Worm (Caenorhabditis elegans) whole organism, dauer: Measurements from ENCODE around the gene T08G2.2.

Experiments
- unc-62 ChIP-seq: sonication (generic microtip); optimal IDR thresholded peaks from 2 replicates; lab custom pipeline; 2017; ENCODE audit warnings: missing biosample characterization, missing genetic modification reagents, missing genetic modification characterization

T08G2.2 gene

ce11 chrX:17211513-17211912 lies 2.3 kb upstream of the T08G2.2 start:
- no peak for TF ChIP-seq unc-62

ce11 chrX:17205853-17206252 lies 3.3 kb downstream of the T08G2.2 start:
- TF ChIP-seq unc-62, result no peak

- TF ChIP-seq unc-62, result no peak
Measured at ce11 chrX:17203399-17203798, 5.8 kb downstream of the T08G2.2 start.

ce11 chrX:17197824-17198223 lies 11.3 kb downstream of the T08G2.2 start:
- no peak for TF ChIP-seq unc-62

ce11 chrX:17195080-17195479 lies 14.1 kb downstream of the T08G2.2 start, which contains the start of gene B0302.5:
Gene B0302.5, minus strand, starts transcription at chrX:17195137.
- no peak for TF ChIP-seq unc-62

- TF ChIP-seq unc-62, result no peak
Measured at ce11 chrX:17185696-17186430, 23.3 kb downstream of the T08G2.2 start, which contains the start of gene sid-3. Gene sid-3, plus strand, starts transcription at chrX:17186380.

- no peak for TF ChIP-seq unc-62
Measured at ce11 chrX:17184363-17184762, 24.8 kb downstream of the T08G2.2 start.

ce11 chrX:17181220-17181619 lies 27.9 kb downstream of the T08G2.2 start:
- TF ChIP-seq unc-62, result no peak

ce11 chrX:17180135-17180534 lies 29.0 kb downstream of the T08G2.2 start:
- no peak for TF ChIP-seq unc-62

ce11 chrX:17178239-17178638 lies 30.9 kb downstream of the T08G2.2 start, which contains the start of gene B0302.2:
Gene B0302.2, plus strand, starts transcription at chrX:17178539.
- no peak for TF ChIP-seq unc-62

- no peak for TF ChIP-seq unc-62
Measured at ce11 chrX:17176677-17177076, 32.5 kb downstream of the T08G2.2 start, which contains the start of gene B0302.4. Gene B0302.4, minus strand, starts transcription at chrX:17176777.

ce11 chrX:17170401-17170800 lies 38.8 kb downstream of the T08G2.2 start:
- TF ChIP-seq unc-62, result no peak

- no peak for TF ChIP-seq unc-62
Measured at ce11 chrX:17168086-17168485, 41.1 kb downstream of the T08G2.2 start.

- no peak for TF ChIP-seq unc-62
Measured at ce11 chrX:17157868-17158267, 51.3 kb downstream of the T08G2.2 start, which contains the start of gene npr-21. Gene npr-21, minus strand, starts transcription at chrX:17157968.

- no peak for TF ChIP-seq unc-62
Measured at ce11 chrX:17157089-17157488, 52.1 kb downstream of the T08G2.2 start.
